Worm (Caenorhabditis elegans): Measurements from ENCODE around the gene R09E10.2.

DNA sequence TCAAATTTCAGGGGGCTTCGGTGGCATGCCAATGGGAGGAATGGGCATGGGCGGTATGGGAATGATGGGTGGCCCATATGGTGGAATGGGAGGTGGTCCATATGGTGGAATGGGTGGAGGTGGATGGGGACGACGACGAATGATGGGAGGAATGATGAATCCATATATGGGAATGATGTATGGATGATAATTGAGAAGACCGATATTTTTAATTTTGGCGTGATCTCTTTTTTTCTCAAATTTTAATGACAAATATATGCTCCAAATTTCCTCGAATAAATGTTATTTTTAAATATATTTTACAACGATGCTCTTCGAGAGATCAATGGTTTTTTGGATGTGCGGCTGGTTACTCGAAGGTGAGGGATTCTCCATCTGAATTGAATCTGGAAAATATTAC, 40.4 kb downstream of the R09E10.2 start, which contains the start of gene Y43C5A.4:
- TF ChIP-seq efl-3 (GFP tag; optimal IDR thresholded peaks at IDR 0.05) (no peak), egl-27 (tag; optimal IDR thresholded peaks at IDR 0.05) (no peak), mdl-1 (tag; optimal IDR thresholded peaks at IDR 0.05) (no peak), ceh-8 (GFP tag; optimal IDR thresholded peaks at IDR 0.05) (no peak)

All from whole organism, L1 larva.